Worm (Caenorhabditis elegans) whole organism, L4 larva: ENCODE data around the gene T08G3.13.

Experiments
- F10B5.3 ChIP-seq: sonication (generic microtip); optimal IDR thresholded peaks from 2 replicates; lab custom pipeline; 2016; ENCODE audit warnings: mild to moderate bottlenecking, missing genetic modification characterization, missing compliant biosample characterization
- F37D6.2 ChIP-seq: sonication (generic microtip); optimal IDR thresholded peaks from 2 replicates; lab custom pipeline; 2016; ENCODE audit warnings: mild to moderate bottlenecking, missing genetic modification characterization, missing compliant biosample characterization
- F44E2.7 ChIP-seq: fragments of 200-800 bp; sonication (Bioruptor generic); IDR thresholded peaks from 2 replicates; pipeline ENCODE4 v2.1.2; 2022; ENCODE audit warnings: missing genetic modification characterization, missing compliant biosample characterization
- F49E8.2 ChIP-seq: sonication (generic microtip); optimal IDR thresholded peaks from 2 replicates; lab custom pipeline; 2016; ENCODE audit warnings: missing compliant biosample characterization, mild to moderate bottlenecking, missing genetic modification characterization, borderline replicate concordance
- Y5F2A.4 ChIP-seq: fragments of 200-800 bp; sonication (Bioruptor generic); optimal IDR thresholded peaks from 2 replicates; lab custom pipeline; 2018; ENCODE audit warnings: mild to moderate bottlenecking, missing genetic modification characterization, missing compliant biosample characterization
- ZK337.2 ChIP-seq: fragments of 200-800 bp; sonication (Bioruptor generic); IDR thresholded peaks from 2 replicates; pipeline ENCODE4 v1.3.6; 2022; ENCODE audit warnings: missing genetic modification reagents, missing genetic modification characterization, missing compliant biosample characterization
- aha-1 ChIP-seq: fragments of 150-350 bp; peaks from one replicate; lab custom pipeline; 2014; ENCODE audit warnings: missing biosample characterization, missing genetic modification characterization
- aly-2 ChIP-seq: sonication (generic microtip); optimal IDR thresholded peaks from 2 replicates; lab custom pipeline; 2018; ENCODE audit warnings: missing biosample characterization, missing genetic modification characterization
- arid-1 ChIP-seq: fragments of 200-800 bp; sonication (Bioruptor generic); conservative IDR thresholded peaks from 2 replicates; pipeline ENCODE4 v1.3.6; 2022; ENCODE audit warnings: missing genetic modification reagents, missing genetic modification characterization, missing compliant biosample characterization
- ceh-20 ChIP-seq: fragments of 200-800 bp; sonication (Bioruptor generic); IDR thresholded peaks from 2 replicates; pipeline ENCODE4 v1.3.6; 2022; ENCODE audit warnings: missing genetic modification reagents, missing genetic modification characterization, missing compliant biosample characterization
- ceh-62 ChIP-seq: sonication (generic microtip); optimal IDR thresholded peaks from 2 replicates; lab custom pipeline; 2017; ENCODE audit warnings: missing biosample characterization, missing genetic modification characterization
- ceh-82 ChIP-seq: sonication (generic microtip); optimal IDR thresholded peaks from 2 replicates; lab custom pipeline; 2017; ENCODE audit warnings: missing biosample characterization, missing genetic modification characterization
- cey-2 ChIP-seq: sonication (generic microtip); optimal IDR thresholded peaks from 3 replicates; lab custom pipeline; 2017; ENCODE audit warnings: missing genetic modification characterization, mild to moderate bottlenecking, missing compliant biosample characterization, antibody characterized with exemption, borderline replicate concordance; ENCODE audit not compliant: insufficient read depth
- daf-12 ChIP-seq: fragments of 150-350 bp; optimal IDR thresholded peaks from 2 replicates; lab custom pipeline; 2014; ENCODE audit warnings: missing biosample characterization, missing genetic modification reagents, missing genetic modification characterization
- daf-19 ChIP-seq: fragments of 200-800 bp; sonication (Bioruptor generic); conservative IDR thresholded peaks from 2 replicates; pipeline ENCODE4 v1.3.6; 2022; ENCODE audit warnings: missing genetic modification characterization, missing compliant biosample characterization
- daf-8 ChIP-seq: fragments of 200-800 bp; sonication (Bioruptor generic); IDR thresholded peaks from 2 replicates; pipeline ENCODE4 v1.3.6; 2022; ENCODE audit warnings: missing genetic modification characterization, missing compliant biosample characterization
- dpl-1 ChIP-seq: fragments of 150-350 bp; optimal IDR thresholded peaks from 2 replicates; lab custom pipeline; 2014; ENCODE audit warnings: missing biosample characterization, missing genetic modification reagents, missing genetic modification characterization
- dve-1 ChIP-seq: sonication (generic microtip); optimal IDR thresholded peaks from 2 replicates; lab custom pipeline; 2017; ENCODE audit warnings: antibody characterized with exemption, mild to moderate bottlenecking, missing genetic modification characterization, missing compliant biosample characterization; ENCODE audit not compliant: insufficient read depth
- lin-39 ChIP-seq: fragments of 150-350 bp; optimal IDR thresholded peaks from 2 replicates; lab custom pipeline; 2014; ENCODE audit warnings: missing biosample characterization, missing genetic modification reagents, missing genetic modification characterization
- madf-9 ChIP-seq: fragments of 200-800 bp; sonication (Bioruptor generic); conservative IDR thresholded peaks from 2 replicates; pipeline ENCODE4 v1.3.6; 2022; ENCODE audit warnings: missing genetic modification reagents, missing genetic modification characterization, missing compliant biosample characterization
- mep-1 ChIP-seq: fragments of 150-350 bp; sonication (generic microtip); optimal IDR thresholded peaks from 3 replicates; lab custom pipeline; 2014; ENCODE audit warnings: missing biosample characterization, missing genetic modification characterization
- mxl-3 ChIP-seq: fragments of 200-800 bp; sonication (Bioruptor generic); optimal IDR thresholded peaks from 2 replicates; lab custom pipeline; 2018; ENCODE audit warnings: mild to moderate bottlenecking, missing genetic modification characterization, missing compliant biosample characterization
- nhr-25 ChIP-seq: sonication (generic microtip); optimal IDR thresholded peaks from 2 replicates; lab custom pipeline; 2017; ENCODE audit warnings: missing genetic modification characterization, mild to moderate bottlenecking, missing compliant biosample characterization, antibody characterized with exemption, moderate library complexity, borderline replicate concordance; ENCODE audit not compliant: insufficient read depth
- nhr-41 ChIP-seq: fragments of 200-800 bp; sonication (Bioruptor generic); IDR thresholded peaks from 2 replicates; pipeline ENCODE4 v1.3.6; 2022; ENCODE audit warnings: missing genetic modification reagents, missing genetic modification characterization, missing compliant biosample characterization
- nhr-48 ChIP-seq: sonication (generic microtip); optimal IDR thresholded peaks from 2 replicates; lab custom pipeline; 2016; ENCODE audit warnings: mild to moderate bottlenecking, missing genetic modification characterization, missing compliant biosample characterization
- nhr-6 ChIP-seq: fragments of 150-350 bp; optimal IDR thresholded peaks from 2 replicates; lab custom pipeline; 2014; ENCODE audit warnings: missing biosample characterization, missing genetic modification characterization
- pha-4 ChIP-seq, 2 experiments: fragments of 150-350 bp in 1 of 2; fragments of 200-800 bp in 1 of 2; sonication (Bioruptor generic) in 1 of 2; IDR thresholded peaks in 1 of 2; optimal IDR thresholded peaks in 1 of 2; 2 replicates each; pipeline versions ENCODE4 v1.3.6 to Lab custom; 2014 to 2022; ENCODE audit warnings: missing genetic modification characterization in 2 of 2, missing genetic modification reagents in 2 of 2, missing biosample characterization in 1 of 2, missing compliant biosample characterization in 1 of 2
- rbr-2 ChIP-seq: sonication (generic microtip); optimal IDR thresholded peaks from 2 replicates; lab custom pipeline; 2016; ENCODE audit warnings: missing genotype, missing genetic modification characterization, missing compliant biosample characterization
- saeg-2 ChIP-seq: fragments of 200-800 bp; sonication (Bioruptor generic); IDR thresholded peaks from 2 replicates; pipeline ENCODE4 v1.3.6; 2022; ENCODE audit warnings: missing genetic modification reagents, missing genetic modification characterization, missing compliant biosample characterization
- sdz-12 ChIP-seq: fragments of 200-800 bp; sonication (Bioruptor generic); optimal IDR thresholded peaks from 2 replicates; lab custom pipeline; 2018; ENCODE audit warnings: mild to moderate bottlenecking, missing genetic modification characterization, missing compliant biosample characterization
- spr-3 ChIP-seq: fragments of 200-800 bp; sonication (Bioruptor generic); optimal IDR thresholded peaks from 2 replicates; lab custom pipeline; 2018; ENCODE audit warnings: mild to moderate bottlenecking, missing genetic modification characterization, missing compliant biosample characterization
- tag-97 ChIP-seq: fragments of 200-800 bp; sonication (Bioruptor generic); IDR thresholded peaks from 2 replicates; pipeline ENCODE4 v1.3.6; 2022; ENCODE audit warnings: missing genetic modification characterization, missing compliant biosample characterization
- vab-7 ChIP-seq: fragments of 200-800 bp; sonication (Bioruptor generic); IDR thresholded peaks from 2 replicates; pipeline ENCODE4 v1.3.6; 2022; ENCODE audit warnings: missing genetic modification reagents, missing genetic modification characterization, missing compliant biosample characterization
- zip-11 ChIP-seq: fragments of 200-800 bp; sonication (Bioruptor generic); IDR thresholded peaks from 2 replicates; pipeline ENCODE4 v1.3.6; 2022; ENCODE audit warnings: missing genetic modification characterization, missing compliant biosample characterization
- zip-2 ChIP-seq: fragments of 150-350 bp; optimal IDR thresholded peaks from 2 replicates; lab custom pipeline; 2014; ENCODE audit warnings: missing biosample characterization, missing genetic modification characterization

Gene T08G3.13

DNA sequence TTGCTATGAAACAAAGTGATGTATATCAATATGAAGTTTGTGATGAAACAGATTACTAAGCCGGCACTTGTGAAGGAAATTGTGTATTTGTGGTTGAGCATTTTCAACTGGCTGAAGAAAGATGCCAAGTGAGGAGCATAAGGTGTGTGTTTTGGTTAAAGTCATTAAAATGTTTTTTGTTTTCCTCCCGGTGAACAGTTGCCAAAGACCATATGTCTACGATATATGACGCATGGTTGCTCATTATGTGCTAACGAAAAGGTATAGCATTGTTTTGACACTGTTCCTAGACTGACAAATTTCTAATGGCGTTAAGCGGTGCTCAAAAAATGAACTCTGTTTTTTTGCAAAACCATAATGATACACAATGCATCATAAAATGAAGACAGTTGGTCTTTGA is 30.8 kb upstream of the T08G3.13 start, which contains the start of gene str-55:
Gene str-55 (minus strand): TSS at position 101 of the 400 bp plus-strand sequence.
- TF ChIP-seq ceh-20 (GFP tag; lab: Robert Waterston, UW): no peak
- TF ChIP-seq tag-97: no peak
- TF ChIP-seq cey-2 (tag; lab: Kevin White, UChicago): no peak
- no peak for TF ChIP-seq daf-19
- no peak for TF ChIP-seq lin-39 (tag; lab: Kevin White, UChicago)
- TF ChIP-seq nhr-25: no peak

DNA sequence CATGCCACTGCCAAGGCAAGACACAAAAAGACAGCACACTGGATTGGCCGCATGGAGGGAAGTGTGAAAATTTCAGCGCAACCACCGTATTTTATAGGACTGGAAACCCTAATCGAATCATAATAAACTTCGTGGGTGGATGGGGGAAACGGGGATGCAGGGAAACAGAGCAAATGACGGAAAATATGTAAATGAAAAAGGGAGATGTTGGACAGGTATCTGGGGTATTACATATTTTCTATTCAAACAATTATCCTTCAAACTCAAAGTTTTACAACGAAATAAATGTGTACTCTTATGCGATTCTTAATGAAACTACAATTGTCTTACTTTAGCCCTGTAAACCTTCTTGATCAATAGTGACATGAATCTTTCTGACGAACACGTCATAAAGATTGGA is 28.1 kb upstream of the T08G3.13 start, which contains the start of gene F26D2.16:
Gene F26D2.16 (minus strand): TSS at position 101 of the 400 bp plus-strand sequence.
- no peak for TF ChIP-seq Y5F2A.4 (GFP tag; lab: Kevin White, UChicago)
- TF ChIP-seq ceh-62 (tag; lab: Kevin White, UChicago): no peak
- TF ChIP-seq saeg-2 (GFP tag; lab: Robert Waterston, UW): no peak
- no peak for TF ChIP-seq arid-1
- peak; percentile 81 for TF ChIP-seq aha-1 (tag; lab: Kevin White, UChicago)

DNA sequence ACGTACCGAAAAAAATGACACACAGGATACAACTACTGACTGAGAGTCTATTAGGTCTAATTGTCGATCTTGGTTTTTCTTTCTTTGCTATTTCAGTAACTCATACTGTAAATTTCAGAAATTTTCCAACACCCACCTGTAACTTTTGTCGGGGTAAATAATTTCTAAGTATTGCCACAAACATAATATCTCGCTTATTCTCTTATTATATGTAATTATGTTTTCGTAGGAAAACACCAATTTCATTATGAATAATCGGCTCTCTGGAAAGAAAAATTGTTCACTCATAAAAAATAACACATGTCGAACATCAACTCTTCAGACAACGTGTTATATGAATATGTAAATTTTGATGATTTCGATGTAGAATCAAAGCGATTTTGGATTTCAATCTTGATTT is 27.1 kb upstream of the T08G3.13 start, which contains the start of gene srw-48:
Gene srw-48 (plus strand): TSS at position 301 of the 400 bp plus-strand sequence.
- no peak for TF ChIP-seq nhr-6 (tag; lab: Kevin White, UChicago)
- no peak for TF ChIP-seq madf-9
- TF ChIP-seq dpl-1 (GFP tag; lab: Kevin White, UChicago): no peak
- no peak for TF ChIP-seq zip-2 (tag; lab: Kevin White, UChicago)
- TF ChIP-seq daf-8 (GFP tag; lab: Robert Waterston, UW): no peak
- no peak for TF ChIP-seq daf-12
- no peak for TF ChIP-seq vab-7 (GFP tag; lab: Robert Waterston, UW)
- no peak for TF ChIP-seq mxl-3 (GFP tag; lab: Kevin White, UChicago)
- TF ChIP-seq pha-4 (GFP tag; IDR thresholded peaks at IDR 0.05; lab: Robert Waterston, UW): no peak
- TF ChIP-seq pha-4 (tag; optimal IDR thresholded peaks at IDR 0.05; lab: Kevin White, UChicago): no peak
- no peak for TF ChIP-seq F49E8.2
- TF ChIP-seq, all 104 proteins: peak for 0

DNA sequence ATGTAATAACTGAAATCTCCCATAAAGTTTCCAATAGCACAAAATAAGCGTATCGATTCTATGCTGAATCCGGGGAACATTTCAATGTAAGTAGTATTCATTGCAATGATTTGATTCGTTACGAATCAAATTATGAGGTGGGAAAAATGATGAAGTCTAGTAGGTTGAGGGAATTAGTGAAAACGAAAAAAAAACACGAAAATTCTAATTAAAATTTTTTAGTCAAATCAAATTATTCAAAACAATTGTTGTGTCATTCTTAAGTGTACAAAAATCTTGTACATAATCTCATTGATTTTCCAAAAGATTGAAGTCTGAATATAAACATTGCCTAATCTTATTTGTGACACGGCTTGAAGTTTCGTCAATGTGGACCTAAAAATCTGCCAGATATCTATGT is 23.4 kb upstream of the T08G3.13 start, which contains the start of gene srw-29:
Gene srw-29 (minus strand): TSS at position 101 of the 400 bp plus-strand sequence.
- TF ChIP-seq F37D6.2 (tag; lab: Kevin White, UChicago): no peak
- no peak for TF ChIP-seq dve-1
- TF ChIP-seq F44E2.7: no peak

DNA sequence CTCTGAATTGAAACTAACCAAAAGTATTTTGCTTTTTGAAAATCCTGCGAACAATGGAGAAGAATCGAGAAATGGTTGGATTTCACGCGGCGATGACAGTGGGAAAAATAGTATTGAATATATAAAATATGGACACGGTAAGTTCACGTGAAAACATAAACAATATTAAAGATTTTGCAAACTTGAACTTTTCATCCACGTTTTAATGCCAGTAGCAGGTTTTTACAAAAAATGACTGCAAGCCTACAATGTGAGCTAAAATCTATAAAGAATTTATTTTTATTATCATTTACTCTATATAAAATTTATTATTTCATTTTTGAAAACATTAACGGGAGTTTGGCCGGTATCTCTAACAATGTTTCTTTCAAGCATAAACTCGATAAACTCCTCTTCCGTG is 18.3 kb upstream of the T08G3.13 start, which contains the start of gene F26D2.10:
Gene F26D2.10 (minus strand): TSS at position 101 of the 400 bp plus-strand sequence.
- TF ChIP-seq vab-7 (GFP tag; lab: Robert Waterston, UW) (no peak), F10B5.3 (no peak), mep-1 (tag; lab: Kevin White, UChicago) (no peak), nhr-48 (no peak), rbr-2 (tag; lab: Kevin White, UChicago) (no peak), madf-9 (no peak), aly-2 (tag; lab: Kevin White, UChicago) (no peak), daf-12 (no peak), spr-3 (GFP tag; lab: Kevin White, UChicago) (no peak), ceh-82 (no peak), zip-11 (GFP tag; lab: Robert Waterston, UW) (no peak), ceh-62 (tag; lab: Kevin White, UChicago) (no peak), ZK337.2 (GFP tag; lab: Robert Waterston, UW) (no peak), nhr-41 (GFP tag; lab: Robert Waterston, UW) (no peak), aha-1 (tag; lab: Kevin White, UChicago) (no peak), F49E8.2 (no peak), pha-4 (GFP tag; IDR thresholded peaks at IDR 0.05; lab: Robert Waterston, UW) (no peak), pha-4 (tag; optimal IDR thresholded peaks at IDR 0.05; lab: Kevin White, UChicago) (no peak), daf-8 (GFP tag; lab: Robert Waterston, UW) (no peak), sdz-12 (GFP tag; lab: Kevin White, UChicago) (no peak)
- TF ChIP-seq, all 104 proteins: peak for 0
